Fruit fly (Drosophila melanogaster): Measurements from ENCODE around the gene CG43783.

The CG43783 gene

DNA sequence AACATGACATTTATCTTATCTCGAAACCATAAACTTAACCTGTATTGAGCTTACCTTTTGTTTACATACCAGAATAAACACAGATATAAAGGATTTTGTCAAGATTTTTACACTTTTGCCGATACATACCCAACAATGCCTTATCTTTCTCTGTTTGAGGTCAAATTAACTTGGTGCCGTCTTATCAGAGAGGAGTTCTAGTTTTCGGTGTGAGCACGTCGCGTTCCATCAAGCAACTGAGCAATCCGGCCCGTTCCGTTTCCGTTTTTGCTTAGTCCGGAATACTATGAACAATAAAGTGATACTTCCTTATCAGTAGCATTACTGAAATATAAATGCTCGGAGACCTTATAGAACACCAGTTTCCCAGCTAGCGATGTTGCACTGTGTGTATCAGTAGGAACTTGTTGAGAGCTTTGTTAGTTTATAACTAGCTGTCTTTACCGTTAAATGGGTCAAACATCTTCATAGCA lies 31.8 kb upstream of the CG43783 start, which contains the start of gene Galk (continued):
- TF ChIP-seq lbe (GFP tag; optimal IDR thresholded peaks at IDR 0.05): no peak
- TF ChIP-seq CG10431 (GFP tag; optimal IDR thresholded peaks at IDR 0.05): peak; percentile 66
- peak; percentile 63; the same call in 1 of the 2 replicates for TF ChIP-seq CG3847 (GFP tag; IDR thresholded peaks at IDR 0.05)
- no peak for TF ChIP-seq MESR4 (GFP tag; optimal IDR thresholded peaks at IDR 0.05)
- no peak for TF ChIP-seq CG15479 (GFP tag; optimal IDR thresholded peaks at IDR 0.05)
- peak; percentile 68 for TF ChIP-seq ERR (GFP tag; optimal IDR thresholded peaks at IDR 0.05)
- TF ChIP-seq so (GFP tag; IDR thresholded peaks at IDR 0.05): no peak
- TF ChIP-seq az2 (GFP tag; optimal IDR thresholded peaks at IDR 0.05): peak; percentile 64
- TF ChIP-seq Sin3A (optimal IDR thresholded peaks at IDR 0.05): no peak
- TF ChIP-seq hkb (optimal IDR thresholded peaks at IDR 0.05): no peak
- peak; percentile 65 for TF ChIP-seq hkb (GFP tag; IDR thresholded peaks at IDR 0.05)
- no peak for TF ChIP-seq CG8359 (GFP tag; optimal IDR thresholded peaks at IDR 0.05; ENCODE audit: borderline replicate concordance)
- TF ChIP-seq CG8478 (optimal IDR thresholded peaks at IDR 0.05): no peak
- TF ChIP-seq CG13624 (GFP tag; optimal IDR thresholded peaks at IDR 0.05): peak; percentile 25
- TF ChIP-seq ac (GFP tag; optimal IDR thresholded peaks at IDR 0.05): no peak
- no peak for TF ChIP-seq bbx (GFP tag; IDR thresholded peaks at IDR 0.05; ENCODE audit: partially characterized antibody)
- TF ChIP-seq Adf1 (GFP tag; IDR thresholded peaks at IDR 0.05): peak; percentile 52
- peak; percentile 36 for TF ChIP-seq CG11504 (tag; optimal IDR thresholded peaks at IDR 0.05)
- TF ChIP-seq CG43689 (GFP tag; IDR thresholded peaks at IDR 0.05): no peak
- TF ChIP-seq CG17328 (GFP tag; IDR thresholded peaks at IDR 0.05): peak; percentile 49; the same call in 1 of the 2 replicates
- 0 out of 2 replicates have a peak, but pooled peaks have one; percentile 8 for TF ChIP-seq sim (GFP tag; IDR thresholded peaks at IDR 0.05)
- peak; percentile 87 for TF ChIP-seq CG2120 (GFP tag; optimal IDR thresholded peaks at IDR 0.05)
- TF ChIP-seq Med (GFP tag): peak; percentile 94
- peak; percentile 90 for TF ChIP-seq CG11456 (GFP tag; IDR thresholded peaks at IDR 0.05)
- no peak for TF ChIP-seq Oli (tag; optimal IDR thresholded peaks at IDR 0.05)
- TF ChIP-seq pros (GFP tag; optimal IDR thresholded peaks at IDR 0.05): no peak
- peak; percentile 70 for TF ChIP-seq al (GFP tag; IDR thresholded peaks at IDR 0.05)
- TF ChIP-seq D (optimal IDR thresholded peaks at IDR 0.05): no peak
- TF ChIP-seq D (GFP tag; optimal IDR thresholded peaks at IDR 0.05): peak; percentile 1
- no peak for TF ChIP-seq NC2β (GFP tag; optimal IDR thresholded peaks at IDR 0.05)
- no peak for TF ChIP-seq Sry-δ (GFP tag; optimal IDR thresholded peaks at IDR 0.05)
- TF ChIP-seq CG4328 (GFP tag; optimal IDR thresholded peaks at IDR 0.05): peak; percentile 58
- peak; percentile 85 for TF ChIP-seq lab (GFP tag; optimal IDR thresholded peaks at IDR 0.05)
- TF ChIP-seq mld (GFP tag; IDR thresholded peaks at IDR 0.05; ENCODE audit: partially characterized antibody): no peak
- TF ChIP-seq Opbp (GFP tag; IDR thresholded peaks at IDR 0.05; ENCODE audit: partially characterized antibody): no peak
- peak; percentile 52; the same call in 1 of the 3 replicates for TF ChIP-seq Mrtf (GFP tag; IDR thresholded peaks at IDR 0.05)
- no peak for TF ChIP-seq D19A (tag; optimal IDR thresholded peaks at IDR 0.05)
- TF ChIP-seq sens (GFP tag): peak; percentile 65
- TF ChIP-seq sug (tag; optimal IDR thresholded peaks at IDR 0.05): peak; percentile 79
- TF ChIP-seq CG1024 (GFP tag; IDR thresholded peaks at IDR 0.05): peak; percentile 49
- no peak for TF ChIP-seq z (GFP tag; IDR thresholded peaks at IDR 0.05)
- peak; percentile 79 for TF ChIP-seq Taf1 (GFP tag; IDR thresholded peaks at IDR 0.05)
- no peak for TF ChIP-seq zen (tag; optimal IDR thresholded peaks at IDR 0.05)
- TF ChIP-seq CG10267 (tag; optimal IDR thresholded peaks at IDR 0.05): no peak
- TF ChIP-seq Optix (GFP tag; IDR thresholded peaks at IDR 0.05): peak; percentile 49; the same call in 1 of the 3 replicates
- TF ChIP-seq Dad (GFP tag; optimal IDR thresholded peaks at IDR 0.05): no peak
- TF ChIP-seq Mad (GFP tag; optimal IDR thresholded peaks at IDR 0.05): no peak
- TF ChIP-seq gsb (GFP tag; IDR thresholded peaks at IDR 0.05): peak; percentile 75
- TF ChIP-seq Chrac-16 (GFP tag; optimal IDR thresholded peaks at IDR 0.05): peak; percentile 53
- TF ChIP-seq dysf (GFP tag; IDR thresholded peaks at IDR 0.05): peak; percentile 69
- TF ChIP-seq peb (GFP tag; IDR thresholded peaks at IDR 0.05): no peak
- TF ChIP-seq pita (GFP tag; optimal IDR thresholded peaks at IDR 0.05): no peak
- TF ChIP-seq CG15696 (tag; optimal IDR thresholded peaks at IDR 0.05): no peak

All from whole organism, embryonic.